Fruit fly (Drosophila melanogaster) whole organism, prepupa: ENCODE data around the gene Grx1.

Experiments used
- Blimp-1 ChIP-seq: fragments of 200-800 bp; sonication (Bioruptor generic); optimal IDR thresholded peaks from 3 replicates; lab custom pipeline; 2017; ENCODE audit warnings: missing biosample characterization, missing genetic modification characterization, mild to moderate bottlenecking, moderate library complexity, missing genetic modification reagents
- CG10669 ChIP-seq: fragments of 200-800 bp; sonication (Bioruptor generic); optimal IDR thresholded peaks from 3 replicates; lab custom pipeline; 2018; ENCODE audit warnings: missing biosample characterization, mild to moderate bottlenecking, missing genetic modification characterization, moderate library complexity
- CG11294 ChIP-seq: fragments of 200-800 bp; sonication (Bioruptor generic); IDR thresholded peaks from 2 replicates; pipeline ENCODE4 v1.3.6; 2022; ENCODE audit warnings: missing biosample characterization, missing genetic modification characterization
- CG15336 ChIP-seq: fragments of 200-800 bp; sonication (Bioruptor generic); IDR thresholded peaks from 2 replicates; pipeline ENCODE4 v1.3.6; 2022; ENCODE audit warnings: missing biosample characterization, missing genetic modification characterization
- CG1621 ChIP-seq: fragments of 200-800 bp; sonication (Bioruptor generic); optimal IDR thresholded peaks from 3 replicates; lab custom pipeline; 2018; ENCODE audit warnings: missing biosample characterization, mild to moderate bottlenecking, missing genetic modification characterization
- CG16779 ChIP-seq: fragments of 200-800 bp; sonication (Bioruptor generic); optimal IDR thresholded peaks from 3 replicates; lab custom pipeline; 2017; ENCODE audit warnings: missing biosample characterization, mild to moderate bottlenecking, missing genetic modification characterization
- CG3032 ChIP-seq: fragments of 200-800 bp; optimal IDR thresholded peaks from 2 replicates; lab custom pipeline; 2019; ENCODE audit warnings: missing biosample characterization, mild to moderate bottlenecking, missing genetic modification characterization, moderate library complexity
- CG31627 ChIP-seq: fragments of 200-800 bp; sonication (Bioruptor generic); optimal IDR thresholded peaks from 3 replicates; lab custom pipeline; 2016; ENCODE audit warnings: missing biosample characterization, missing genetic modification characterization
- CG34406 ChIP-seq: fragments of 200-800 bp; sonication (Bioruptor generic); optimal IDR thresholded peaks from 3 replicates; lab custom pipeline; 2016; ENCODE audit warnings: missing biosample characterization, missing genetic modification characterization
- CG3919 ChIP-seq: fragments of 200-800 bp; sonication (Bioruptor generic); optimal IDR thresholded peaks from 3 replicates; lab custom pipeline; 2016; ENCODE audit warnings: missing biosample characterization, missing genetic modification characterization
- CG6792 ChIP-seq: fragments of 200-800 bp; sonication (Bioruptor generic); optimal IDR thresholded peaks from 3 replicates; lab custom pipeline; 2016; ENCODE audit warnings: missing biosample characterization, missing genetic modification characterization
- CG6808 ChIP-seq: fragments of 200-800 bp; sonication (Bioruptor generic); optimal IDR thresholded peaks from 3 replicates; lab custom pipeline; 2017; ENCODE audit warnings: missing biosample characterization, missing genetic modification characterization, mild to moderate bottlenecking, moderate library complexity, missing genetic modification reagents
- CG6854 ChIP-seq: fragments of 200-800 bp; sonication (Bioruptor generic); optimal IDR thresholded peaks from 2 replicates; lab custom pipeline; 2017; ENCODE audit warnings: missing biosample characterization, mild to moderate bottlenecking, missing genetic modification characterization
- CG7368 ChIP-seq: fragments of 200-800 bp; sonication (Bioruptor generic); optimal IDR thresholded peaks from 3 replicates; lab custom pipeline; 2016; ENCODE audit warnings: missing biosample characterization, missing genetic modification characterization
- CG8119 ChIP-seq: fragments of 200-800 bp; sonication (Bioruptor generic); IDR thresholded peaks from 3 replicates; pipeline ENCODE4 v1.3.6; 2022; ENCODE audit warnings: missing biosample characterization, missing genetic modification characterization
- CG8319 ChIP-seq: fragments of 200-800 bp; sonication (Bioruptor generic); optimal IDR thresholded peaks from 3 replicates; lab custom pipeline; 2016; ENCODE audit warnings: missing biosample characterization, missing genetic modification characterization
- CG9139 ChIP-seq: fragments of 200-800 bp; sonication (Bioruptor generic); optimal IDR thresholded peaks from 3 replicates; lab custom pipeline; 2017; ENCODE audit warnings: missing biosample characterization, mild to moderate bottlenecking, missing genetic modification characterization
- Eip93F ChIP-seq: fragments of 200-800 bp; sonication (Bioruptor generic); optimal IDR thresholded peaks from 2 replicates; lab custom pipeline; 2016; ENCODE audit warnings: missing biosample characterization, mild to moderate bottlenecking, missing genetic modification characterization
- Ets21C ChIP-seq: fragments of 200-800 bp; sonication (Bioruptor generic); optimal IDR thresholded peaks from 3 replicates; lab custom pipeline; 2016; ENCODE audit warnings: missing biosample characterization, missing genetic modification characterization
- Ets96B ChIP-seq: fragments of 200-800 bp; optimal IDR thresholded peaks from 2 replicates; lab custom pipeline; 2019; ENCODE audit warnings: missing biosample characterization, mild to moderate bottlenecking, missing genetic modification characterization, moderate library complexity
- Hr39 ChIP-seq: fragments of 200-800 bp; sonication (Bioruptor generic); optimal IDR thresholded peaks from 2 replicates; lab custom pipeline; 2016; ENCODE audit warnings: missing biosample characterization, missing genetic modification characterization
- Hr4 ChIP-seq: fragments of 200-800 bp; sonication (Bioruptor generic); optimal IDR thresholded peaks from 3 replicates; lab custom pipeline; 2016; ENCODE audit warnings: missing biosample characterization, missing genetic modification characterization
- Lpt ChIP-seq: fragments of 200-800 bp; sonication (Bioruptor generic); optimal IDR thresholded peaks from 3 replicates; lab custom pipeline; 2016; ENCODE audit warnings: missing biosample characterization, missing genetic modification characterization
- Met ChIP-seq: fragments of 200-800 bp; sonication (Bioruptor generic); optimal IDR thresholded peaks from 3 replicates; lab custom pipeline; 2016; ENCODE audit warnings: missing biosample characterization, missing genetic modification characterization
- Smox ChIP-seq: fragments of 200-800 bp; sonication (Bioruptor generic); optimal IDR thresholded peaks from 3 replicates; lab custom pipeline; 2016; ENCODE audit warnings: missing biosample characterization, missing genetic modification characterization
- Sox102F ChIP-seq: fragments of 200-800 bp; sonication (Bioruptor generic); optimal IDR thresholded peaks from 2 replicates; lab custom pipeline; 2016; ENCODE audit warnings: missing biosample characterization, mild to moderate bottlenecking, missing genetic modification characterization
- Sox14 ChIP-seq: fragments of 200-800 bp; sonication (Bioruptor generic); optimal IDR thresholded peaks from 3 replicates; lab custom pipeline; 2016; ENCODE audit warnings: missing biosample characterization, missing genetic modification characterization
- cyc ChIP-seq: fragments of 200-800 bp; sonication (Bioruptor generic); optimal IDR thresholded peaks from 3 replicates; lab custom pipeline; 2016; ENCODE audit warnings: missing biosample characterization, missing genetic modification characterization
- dac ChIP-seq: fragments of 200-800 bp; sonication (Bioruptor generic); optimal IDR thresholded peaks from 2 replicates; lab custom pipeline; 2017; ENCODE audit warnings: missing biosample characterization, mild to moderate bottlenecking, missing genetic modification characterization
- dsx ChIP-seq: fragments of 200-800 bp; optimal IDR thresholded peaks from 3 replicates; lab custom pipeline; 2019; ENCODE audit warnings: missing biosample characterization, mild to moderate bottlenecking, missing genetic modification characterization, moderate library complexity; ENCODE audit not compliant: poor library complexity, severe bottlenecking
- eg ChIP-seq: fragments of 200-800 bp; sonication (Bioruptor generic); IDR thresholded peaks from 3 replicates; pipeline ENCODE4 v1.3.6; 2022; ENCODE audit warnings: missing biosample characterization, missing genetic modification characterization
- esn ChIP-seq: fragments of 200-800 bp; sonication (Bioruptor generic); optimal IDR thresholded peaks from 2 replicates; lab custom pipeline; 2016; ENCODE audit warnings: missing biosample characterization, mild to moderate bottlenecking, missing genetic modification characterization, moderate library complexity
- fd59A ChIP-seq: fragments of 200-800 bp; sonication (Bioruptor generic); optimal IDR thresholded peaks from 2 replicates; lab custom pipeline; 2017; ENCODE audit warnings: missing biosample characterization, mild to moderate bottlenecking, missing genetic modification characterization, missing genetic modification reagents
- fd85E ChIP-seq: fragments of 200-800 bp; sonication (Bioruptor generic); optimal IDR thresholded peaks from 3 replicates; lab custom pipeline; 2016; ENCODE audit warnings: missing biosample characterization, missing genetic modification characterization
- fkh ChIP-seq: fragments of 200-800 bp; sonication (Bioruptor generic); optimal IDR thresholded peaks from 3 replicates; lab custom pipeline; 2017; ENCODE audit warnings: missing biosample characterization, mild to moderate bottlenecking, missing genetic modification characterization, moderate library complexity
- lz ChIP-seq: fragments of 200-800 bp; sonication (Bioruptor generic); optimal IDR thresholded peaks from 3 replicates; lab custom pipeline; 2016; ENCODE audit warnings: missing biosample characterization, missing genetic modification characterization
- net ChIP-seq: fragments of 200-800 bp; sonication (Bioruptor generic); optimal IDR thresholded peaks from 3 replicates; lab custom pipeline; 2016; ENCODE audit warnings: missing biosample characterization, missing genetic modification characterization
- pdm3 ChIP-seq: fragments of 200-800 bp; sonication (Bioruptor generic); optimal IDR thresholded peaks from 3 replicates; lab custom pipeline; 2016; ENCODE audit warnings: missing biosample characterization, missing genetic modification characterization
- salr ChIP-seq, 2 experiments: fragments of 200-800 bp; sonication (Bioruptor generic); optimal IDR thresholded peaks; 3 replicates each; lab custom pipeline; 2016 to 2018; ENCODE audit warnings: missing biosample characterization in 2 of 2, missing genetic modification characterization in 2 of 2, mild to moderate bottlenecking in 1 of 2
- svp ChIP-seq: fragments of 200-800 bp; sonication (Bioruptor generic); peaks from one replicate; lab custom pipeline; 2016; ENCODE audit warnings: missing biosample characterization, missing genetic modification characterization
- topi ChIP-seq: fragments of 200-800 bp; sonication (Bioruptor generic); optimal IDR thresholded peaks from 3 replicates; lab custom pipeline; 2016; ENCODE audit warnings: missing biosample characterization, missing genetic modification characterization
- vri ChIP-seq: fragments of 200-800 bp; sonication (Bioruptor generic); optimal IDR thresholded peaks from 3 replicates; lab custom pipeline; 2016; ENCODE audit warnings: missing biosample characterization, mild to moderate bottlenecking, missing genetic modification characterization

Grx1 gene

DNA sequence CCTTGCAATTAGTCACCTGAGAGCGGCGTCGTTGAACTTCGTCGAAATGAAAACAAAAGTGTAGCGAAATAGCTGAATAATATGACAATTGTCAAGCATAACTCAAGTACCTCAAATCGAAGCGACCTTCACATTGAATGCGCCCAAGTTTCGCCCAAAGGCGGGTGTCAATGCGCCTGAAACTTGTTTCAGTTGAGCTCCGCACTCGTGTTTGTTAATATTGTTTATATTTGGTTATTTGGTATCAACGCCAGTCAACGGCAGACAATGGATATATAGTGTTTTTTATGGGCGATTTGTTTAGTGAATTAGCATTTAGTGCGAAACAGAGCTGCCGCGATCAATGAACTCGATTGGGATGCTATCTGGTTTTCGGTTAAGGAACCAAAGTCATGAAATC lies 7.1 kb upstream of the Grx1 start:
- TF ChIP-seq salr (GFP tag; optimal IDR thresholded peaks at IDR 0.05; lab: Kevin White, UChicago) (no peak), lz (GFP tag; lab: Kevin White, UChicago) (no peak), fd59A (GFP tag; lab: Kevin White, UChicago) (no peak), eg (GFP tag; lab: Robert Waterston, UW) (no peak), CG31627 (GFP tag; lab: Kevin White, UChicago) (no peak), CG8119 (GFP tag; lab: Robert Waterston, UW) (no peak), Sox102F (GFP tag; lab: Kevin White, UChicago) (no peak), CG8319 (no peak), svp (GFP tag; lab: Kevin White, UChicago) (no peak), CG1621 (tag; lab: Kevin White, UChicago) (no peak), CG6854 (GFP tag; lab: Kevin White, UChicago) (no peak), CG3919 (no peak), Sox14 (GFP tag; lab: Kevin White, UChicago) (no peak), dsx (no peak), CG7368 (GFP tag; lab: Kevin White, UChicago) (no peak)

DNA sequence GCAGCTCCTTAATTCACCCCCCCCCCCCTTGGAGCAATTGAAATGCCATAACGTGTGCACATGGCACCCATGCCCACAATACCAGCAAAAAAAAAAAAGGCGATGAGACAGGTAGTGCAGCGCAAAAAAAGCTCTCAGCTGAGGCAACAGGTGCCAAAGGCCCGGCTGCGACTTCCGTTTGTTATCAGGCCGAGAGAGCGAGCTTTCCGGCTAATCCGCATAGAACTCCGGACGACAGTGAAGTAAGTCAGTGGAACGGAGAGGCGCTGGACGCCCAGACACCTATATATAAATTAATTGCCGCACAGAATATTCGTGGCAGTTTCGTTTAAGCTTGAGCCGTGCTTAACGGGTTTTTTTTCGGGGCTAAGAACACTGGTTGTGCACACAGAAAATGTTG lies 5.7 kb upstream of the Grx1 start, which contains the start of gene CG6865:
CG6865 (plus strand) TSS at position 321 of the 400 bp plus-strand sequence.
- TF ChIP-seq CG15336 (GFP tag; lab: Robert Waterston, UW) (no peak), vri (GFP tag; lab: Kevin White, UChicago) (peak; percentile 30)

DNA sequence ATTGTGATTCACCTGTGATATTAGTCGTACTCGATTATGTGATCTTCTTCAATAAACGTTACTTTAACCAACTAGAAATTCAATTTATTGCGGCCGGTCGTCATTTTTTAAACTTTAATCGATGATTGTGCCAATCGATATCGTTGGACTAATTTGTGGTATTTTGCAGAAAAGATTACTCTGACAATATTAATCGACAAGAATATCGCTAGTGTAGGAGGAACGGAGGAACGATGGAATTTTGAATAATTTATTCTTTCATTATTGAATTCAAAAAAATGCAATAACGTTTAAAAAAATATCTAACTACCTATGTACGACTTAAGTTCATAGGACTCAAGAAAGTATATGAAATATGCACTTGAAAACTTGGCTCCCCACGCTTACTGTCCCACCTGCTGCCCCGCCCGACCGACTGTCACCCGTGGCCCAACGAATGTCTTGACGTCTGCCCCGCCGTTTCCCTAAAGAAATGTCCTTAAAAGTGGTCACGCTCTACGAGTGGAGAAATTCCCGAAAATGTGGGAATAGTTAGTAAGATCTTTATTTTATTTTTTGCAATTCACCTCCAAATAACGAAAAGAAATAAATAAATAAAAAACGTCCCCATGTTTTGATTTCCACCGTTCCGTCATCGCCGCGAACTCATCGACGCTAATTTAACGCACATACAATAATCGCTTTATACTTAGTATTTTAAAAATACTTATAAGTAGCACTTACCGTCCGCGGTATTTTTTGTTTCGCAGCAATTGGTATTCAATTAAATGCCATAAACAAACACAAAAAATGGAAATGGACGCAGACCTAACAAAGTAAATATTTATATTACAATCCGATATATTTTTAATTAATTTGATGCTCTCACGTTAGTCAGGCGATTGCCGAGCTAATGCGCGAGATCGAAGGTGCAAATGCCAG lies 3.3 kb upstream of the Grx1 start, which contains the start of gene CG14074:
CG14074 (plus strand) TSS at position 779 of the 921 bp plus-strand sequence.
- TF ChIP-seq fkh (GFP tag; lab: Kevin White, UChicago) (peak; percentile 83), fd85E (GFP tag; lab: Kevin White, UChicago) (no peak)

DNA sequence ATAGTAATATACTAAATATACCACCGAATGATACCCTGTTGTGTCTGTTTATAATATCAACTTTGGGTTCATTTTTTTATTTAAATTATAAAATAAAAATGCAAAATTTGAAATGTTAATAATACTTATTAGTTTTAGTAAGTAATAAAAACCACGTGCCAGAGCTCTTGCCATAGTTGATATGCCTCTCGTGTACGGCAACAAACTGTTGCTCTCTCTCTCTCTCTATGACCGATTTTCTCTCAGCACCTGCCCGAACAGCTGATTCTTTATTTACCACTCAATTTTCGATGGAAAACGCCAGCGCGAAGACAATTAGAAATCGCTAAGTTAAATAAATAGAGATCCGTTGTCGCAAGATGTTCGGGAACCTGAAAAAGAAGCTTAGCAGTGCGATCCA lies 1.5 kb upstream of the Grx1 start, which contains the start of gene Dysb:
Dysb (plus strand) TSS at position 251 of the 400 bp plus-strand sequence.
- TF ChIP-seq dsx (peak; percentile 72), fkh (GFP tag; lab: Kevin White, UChicago) (peak; percentile 84), net (GFP tag; lab: Kevin White, UChicago) (no peak), CG3032 (tag; lab: Kevin White, UChicago) (peak; percentile 79), CG10669 (GFP tag; lab: Kevin White, UChicago) (peak; percentile 75), CG8119 (GFP tag; lab: Robert Waterston, UW) (peak; percentile 92; the same call in 2 of the 3 replicates), dac (GFP tag; lab: Kevin White, UChicago) (no peak), CG11294 (GFP tag; lab: Robert Waterston, UW) (peak; percentile 76), Smox (no peak), esn (GFP tag; lab: Kevin White, UChicago) (peak; percentile 91), cyc (GFP tag; lab: Kevin White, UChicago) (peak; percentile 66), Hr4 (peak; percentile 84), lz (GFP tag; lab: Kevin White, UChicago) (peak; percentile 73), Eip93F (GFP tag; lab: Kevin White, UChicago) (peak; percentile 30), Blimp-1 (peak; percentile 46), CG16779 (tag; lab: Kevin White, UChicago) (no peak), Met (GFP tag; lab: Kevin White, UChicago) (peak; percentile 83), Sox14 (GFP tag; lab: Kevin White, UChicago) (peak; percentile 73), pdm3 (GFP tag; lab: Kevin White, UChicago) (peak; percentile 77), CG9139 (no peak), CG6808 (GFP tag; lab: Kevin White, UChicago) (peak; percentile 76), svp (GFP tag; lab: Kevin White, UChicago) (no peak), Ets21C (peak; percentile 47), salr (GFP tag; optimal IDR thresholded peaks at IDR 0.05; lab: Kevin White, UChicago) (peak in 1 of 2 experiments; percentile 72), Hr39 (GFP tag; lab: Kevin White, UChicago) (peak; percentile 68), Lpt (GFP tag; lab: Kevin White, UChicago) (peak; percentile 69), CG6792 (GFP tag; lab: Kevin White, UChicago) (peak; percentile 74), topi (GFP tag; lab: Kevin White, UChicago) (peak; percentile 77), fd59A (GFP tag; lab: Kevin White, UChicago) (peak; percentile 42), Ets96B (peak; percentile 80), CG34406 (GFP tag; lab: Kevin White, UChicago) (peak; percentile 89), CG31627 (GFP tag; lab: Kevin White, UChicago) (peak; percentile 70), fd85E (GFP tag; lab: Kevin White, UChicago) (peak; percentile 43)
